Worm (Caenorhabditis elegans) whole organism, midembryonic: ENCODE data around the gene F32D8.11.

ENCODE experiments used
- T22C8.4 ChIP-seq: fragments of 200-800 bp; sonication (Bioruptor generic); IDR thresholded peaks from 2 replicates; pipeline ENCODE4 v1.3.6; 2022; ENCODE audit warnings: missing genetic modification characterization, missing compliant biosample characterization
- cog-1 ChIP-seq: sonication (generic microtip); optimal IDR thresholded peaks from 2 replicates; lab custom pipeline; 2016; ENCODE audit warnings: missing genetic modification characterization, missing compliant biosample characterization
- flt-1 ChIP-seq: fragments of 200-800 bp; sonication (Bioruptor generic); IDR thresholded peaks from 2 replicates; pipeline ENCODE4 v1.3.6; 2022; ENCODE audit warnings: missing genetic modification characterization, missing compliant biosample characterization
- klf-2 ChIP-seq: fragments of 200-800 bp; sonication (Bioruptor generic); conservative IDR thresholded peaks from 2 replicates; pipeline ENCODE4 v1.3.6; 2022; ENCODE audit warnings: missing genetic modification reagents, missing genetic modification characterization, missing compliant biosample characterization
- med-1 ChIP-seq: sonication (generic microtip); optimal IDR thresholded peaks from 2 replicates; lab custom pipeline; 2017; ENCODE audit warnings: missing genetic modification characterization, mild to moderate bottlenecking, missing compliant biosample characterization, antibody characterized with exemption, missing genetic modification reagents; ENCODE audit not compliant: insufficient read depth
- ref-1 ChIP-seq: fragments of 200-800 bp; sonication (Bioruptor generic); conservative IDR thresholded peaks from 2 replicates; pipeline ENCODE4 v1.3.6; 2022; ENCODE audit warnings: missing genetic modification reagents, missing genetic modification characterization, missing compliant biosample characterization
- tab-1 ChIP-seq: fragments of 200-800 bp; sonication (Bioruptor generic); IDR thresholded peaks from 2 replicates; pipeline ENCODE4 v1.3.6; 2022; ENCODE audit warnings: missing genetic modification characterization, missing compliant biosample characterization
- ztf-23 ChIP-seq: fragments of 200-800 bp; sonication (Bioruptor generic); IDR thresholded peaks from 2 replicates; pipeline ENCODE4 v1.3.6; 2022; ENCODE audit warnings: missing genetic modification reagents, missing genetic modification characterization, missing compliant biosample characterization
- ztf-29 ChIP-seq: fragments of 200-800 bp; sonication (Bioruptor generic); IDR thresholded peaks from 2 replicates; pipeline ENCODE4 v1.3.6; 2022; ENCODE audit warnings: missing genetic modification reagents, missing genetic modification characterization, missing compliant biosample characterization

F32D8.11 gene

ce11 chrV:10888153-10888552 is 783 bp downstream of the F32D8.11 start:
- no peak for TF ChIP-seq T22C8.4 (GFP tag; lab: Robert Waterston, UW)
- TF ChIP-seq ztf-23: no peak
- no peak for TF ChIP-seq flt-1 (GFP tag; lab: Robert Waterston, UW)
- TF ChIP-seq klf-2 (GFP tag; lab: Robert Waterston, UW): no peak
- TF ChIP-seq med-1: no peak
- no peak for TF ChIP-seq ref-1 (GFP tag; lab: Robert Waterston, UW)
- TF ChIP-seq ztf-29 (GFP tag; lab: Robert Waterston, UW): no peak
- TF ChIP-seq cog-1 (tag; lab: Kevin White, UChicago): no peak
- TF ChIP-seq tab-1: no peak

ce11 chrV:10887564-10887963 is 1.4 kb downstream of the F32D8.11 start:
- TF ChIP-seq flt-1 (GFP tag; lab: Robert Waterston, UW) (no peak), klf-2 (GFP tag; lab: Robert Waterston, UW) (no peak)

DNA sequence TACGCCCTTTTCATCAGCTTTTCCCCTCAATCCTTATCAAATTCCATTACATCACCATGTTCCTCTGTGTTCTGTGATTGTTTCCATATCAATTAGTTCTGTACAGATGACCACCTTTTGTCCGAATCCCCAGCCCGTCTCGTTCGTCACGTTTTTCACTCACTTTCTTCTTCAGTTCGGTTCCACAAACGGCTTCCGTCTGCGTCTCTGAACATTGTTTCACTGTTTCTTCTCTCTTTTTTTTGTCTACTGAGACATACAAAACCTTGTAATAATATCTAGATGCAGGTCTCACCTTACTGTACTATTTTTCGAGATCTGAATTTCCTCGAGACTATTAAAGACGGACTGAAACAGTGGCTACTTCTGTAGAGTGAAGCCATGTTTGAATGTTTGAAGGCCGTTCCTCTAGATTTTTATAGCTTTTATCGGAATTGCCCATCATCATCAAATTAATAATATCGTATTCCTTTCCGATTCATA is 2.5 kb downstream of the F32D8.11 start, which contains the start of gene F32D8.3:
TSS of gene F32D8.3 (plus strand) at position 433 of the 483 bp plus-strand sequence.
- no peak for TF ChIP-seq tab-1
- TF ChIP-seq med-1: no peak
- TF ChIP-seq cog-1 (tag; lab: Kevin White, UChicago): no peak
- no peak for TF ChIP-seq T22C8.4 (GFP tag; lab: Robert Waterston, UW)
- no peak for TF ChIP-seq ztf-23
- no peak for TF ChIP-seq klf-2 (GFP tag; lab: Robert Waterston, UW)
- no peak for TF ChIP-seq ref-1 (GFP tag; lab: Robert Waterston, UW)
- no peak for TF ChIP-seq flt-1 (GFP tag; lab: Robert Waterston, UW)

DNA sequence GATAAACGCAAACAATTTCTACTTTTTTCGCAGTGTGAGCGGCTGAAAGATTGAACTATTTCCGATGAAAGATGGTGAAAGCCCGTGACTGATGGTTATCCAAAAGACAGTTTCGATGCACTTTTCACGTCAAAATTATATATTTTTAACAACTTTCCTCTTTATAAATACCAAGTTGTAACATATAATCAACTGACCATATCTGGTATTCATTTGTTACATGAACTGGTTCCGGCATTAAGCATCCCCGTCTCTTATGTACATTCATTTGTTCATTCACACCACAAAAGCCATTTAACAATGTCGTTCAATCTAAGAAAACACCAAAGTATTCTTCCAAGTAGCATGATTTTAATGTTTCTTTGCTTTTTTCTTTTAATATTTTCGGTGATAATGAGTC is 5.5 kb downstream of the F32D8.11 start, which contains the start of gene F32D8.2:
TSS of gene F32D8.2 (plus strand) at position 301 of the 400 bp plus-strand sequence.
- no peak for TF ChIP-seq klf-2 (GFP tag; lab: Robert Waterston, UW)
- no peak for TF ChIP-seq T22C8.4 (GFP tag; lab: Robert Waterston, UW)
- no peak for TF ChIP-seq med-1
- no peak for TF ChIP-seq ztf-23
- TF ChIP-seq ztf-29 (GFP tag; lab: Robert Waterston, UW): no peak
- no peak for TF ChIP-seq flt-1 (GFP tag; lab: Robert Waterston, UW)
- no peak for TF ChIP-seq cog-1 (tag; lab: Kevin White, UChicago)
- no peak for TF ChIP-seq ref-1 (GFP tag; lab: Robert Waterston, UW)
- no peak for TF ChIP-seq tab-1

- TF ChIP-seq T22C8.4 (GFP tag; lab: Robert Waterston, UW): no peak
Observed at ce11 chrV:10880138-10880882, 8.6 kb downstream of the F32D8.11 start, which contains the start of gene F32D8.1. Gene F32D8.1, plus strand, starts transcription at chrV:10880832.

ce11 chrV:10877808-10878600 is 10.9 kb downstream of the F32D8.11 start:
- TF ChIP-seq flt-1 (GFP tag; lab: Robert Waterston, UW): no peak

DNA sequence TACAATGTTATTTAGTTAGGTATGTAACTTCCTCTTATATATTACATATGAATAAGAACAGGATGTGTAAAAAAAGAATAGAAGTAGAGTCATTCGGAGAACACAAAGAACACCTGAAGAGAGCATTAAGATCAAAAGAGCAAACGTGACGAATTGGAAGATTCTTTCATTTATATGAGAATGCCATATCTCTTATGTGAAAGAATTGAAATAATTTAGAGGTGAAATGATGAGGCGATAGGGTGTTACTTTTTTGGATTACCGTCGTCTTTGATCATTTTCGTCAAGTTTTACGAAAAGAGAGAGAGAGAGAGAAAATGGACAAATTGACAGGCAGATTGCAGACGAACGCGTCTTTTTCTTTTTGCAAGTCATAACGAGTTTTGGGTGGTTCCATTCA is 12.4 kb downstream of the F32D8.11 start:
- TF ChIP-seq cog-1 (tag; lab: Kevin White, UChicago): no peak
- no peak for TF ChIP-seq T22C8.4 (GFP tag; lab: Robert Waterston, UW)
- no peak for TF ChIP-seq ztf-29 (GFP tag; lab: Robert Waterston, UW)
- TF ChIP-seq med-1: no peak
- no peak for TF ChIP-seq klf-2 (GFP tag; lab: Robert Waterston, UW)
- no peak for TF ChIP-seq tab-1
- TF ChIP-seq ztf-23: no peak
- TF ChIP-seq flt-1 (GFP tag; lab: Robert Waterston, UW): no peak
- no peak for TF ChIP-seq ref-1 (GFP tag; lab: Robert Waterston, UW)

ce11 chrV:10874938-10875599 is 13.9 kb downstream of the F32D8.11 start:
- no peak for TF ChIP-seq T22C8.4 (GFP tag; lab: Robert Waterston, UW)
- TF ChIP-seq klf-2 (GFP tag; lab: Robert Waterston, UW): no peak
- TF ChIP-seq cog-1 (tag; lab: Kevin White, UChicago): no peak
- TF ChIP-seq tab-1: no peak
- no peak for TF ChIP-seq flt-1 (GFP tag; lab: Robert Waterston, UW)
- TF ChIP-seq ref-1 (GFP tag; lab: Robert Waterston, UW): no peak

DNA sequence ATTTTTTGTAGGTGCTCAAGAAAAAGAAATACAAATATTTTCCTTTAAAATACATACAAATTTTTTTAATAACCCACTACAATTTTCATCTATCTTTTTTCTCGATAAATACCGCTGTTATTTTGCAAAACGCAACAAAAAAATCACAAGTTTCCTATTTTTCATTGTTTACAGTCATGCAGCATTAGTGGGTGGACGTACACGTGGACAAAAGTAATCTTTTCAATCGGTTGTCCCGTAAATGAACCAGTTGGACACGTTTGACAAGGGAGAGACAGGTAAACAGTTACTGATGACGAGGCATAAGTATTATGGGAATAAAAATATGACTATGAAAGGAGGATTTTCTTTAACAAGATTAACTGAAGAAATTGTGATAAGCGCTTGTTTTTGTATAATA is 15.7 kb downstream of the F32D8.11 start:
- TF ChIP-seq med-1 (no peak), cog-1 (tag; lab: Kevin White, UChicago) (no peak), flt-1 (GFP tag; lab: Robert Waterston, UW) (no peak), tab-1 (no peak), klf-2 (GFP tag; lab: Robert Waterston, UW) (no peak), T22C8.4 (GFP tag; lab: Robert Waterston, UW) (no peak), ref-1 (GFP tag; lab: Robert Waterston, UW) (no peak), ztf-23 (no peak), ztf-29 (GFP tag; lab: Robert Waterston, UW) (no peak)
